Fruit fly (Drosophila melanogaster) S2 (cell line): Measurements from ENCODE around the gene Sgp.

Source experiments
- CG8478 ChIP-seq: fragments of >200 bp; optimal IDR thresholded peaks from 2 replicates; lab custom pipeline; 2018
- CTCF ChIP-seq, 2 experiments: fragments of >200 bp; optimal IDR thresholded peaks; 2 replicates each; lab custom pipeline; 2018

DNA sequence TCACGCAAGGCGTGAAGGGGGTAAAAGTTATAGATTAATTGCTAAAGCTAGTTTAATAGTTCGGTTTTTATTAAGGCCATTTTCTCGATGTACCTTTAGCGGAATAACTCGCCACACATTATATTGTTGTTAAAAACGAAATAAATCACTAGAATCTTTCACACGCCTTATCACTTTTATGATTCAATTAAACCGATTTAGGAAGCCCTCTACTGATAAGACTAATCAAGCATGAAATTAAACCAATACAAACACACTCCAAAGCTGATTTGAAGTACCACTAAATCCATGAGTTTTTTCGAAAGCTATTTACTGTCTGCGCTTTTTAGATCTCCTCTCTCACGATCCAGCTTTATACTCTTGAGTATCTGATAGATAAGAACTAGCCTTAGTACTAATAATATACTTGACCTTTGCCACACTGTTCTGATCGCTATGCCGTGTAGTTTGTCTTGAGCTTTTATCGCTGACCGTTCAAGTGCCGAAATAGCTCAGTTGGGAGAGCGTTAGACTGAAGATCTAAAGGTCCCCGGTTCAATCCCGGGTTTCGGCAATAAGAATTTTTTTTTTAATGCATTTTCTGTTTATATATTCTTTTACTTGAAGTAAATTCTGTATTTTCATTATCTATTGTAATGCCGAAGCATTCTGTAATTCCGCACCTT, 51.0 kb downstream of the Sgp start:
- TF ChIP-seq CG8478 (lab: Kevin White, UChicago) = no peak
- no peak for TF ChIP-seq CTCF (optimal IDR thresholded peaks at IDR 0.05; lab: Kevin White, UChicago)
